Worm (Caenorhabditis elegans) whole organism, L2 larva: ENCODE measurements around the gene fbxb-24.

Experiments
- ceh-82 ChIP-seq: fragments of 150-350 bp; optimal IDR thresholded peaks from 2 replicates; lab custom pipeline; 2014; ENCODE audit warnings: missing biosample characterization, missing genetic modification characterization
- nhr-23 ChIP-seq: fragments of 150-350 bp; optimal IDR thresholded peaks from 2 replicates; lab custom pipeline; 2014; ENCODE audit warnings: missing biosample characterization, missing genetic modification reagents, missing genetic modification characterization
- unc-39 ChIP-seq: fragments of 150-350 bp; optimal IDR thresholded peaks from 2 replicates; lab custom pipeline; 2014; ENCODE audit warnings: missing biosample characterization, missing genetic modification characterization
- unc-55 ChIP-seq: fragments of 150-350 bp; sonication (generic microtip); optimal IDR thresholded peaks from 3 replicates; lab custom pipeline; 2014; ENCODE audit warnings: missing biosample characterization, missing genetic modification reagents, missing genetic modification characterization
- ztf-11 ChIP-seq: sonication (generic microtip); optimal IDR thresholded peaks from 2 replicates; lab custom pipeline; 2017; ENCODE audit warnings: missing biosample characterization, missing genetic modification characterization

- TF ChIP-seq nhr-23 (tag; lab: Kevin White, UChicago) (no peak), ceh-82 (tag; lab: Kevin White, UChicago) (no peak), ztf-11 (no peak), unc-39 (tag; lab: Kevin White, UChicago) (no peak), unc-55 (GFP tag; lab: Kevin White, UChicago) (no peak)
Measured at ce11 chrIII:11914220-11914619, 5.5 kb downstream of the fbxb-24 start, which contains the start of gene Y56A3A.16.
